Worm (Caenorhabditis elegans) whole organism, L3 larva: Measurements from ENCODE around the gene Y70C5A.3.

ENCODE experiments used
- R02D3.7 ChIP-seq: fragments of 150-350 bp; optimal IDR thresholded peaks from 2 replicates; lab custom pipeline; 2014; ENCODE audit warnings: missing biosample characterization, missing genetic modification characterization
- ZK546.5 ChIP-seq: sonication (generic microtip); optimal IDR thresholded peaks from 2 replicates; lab custom pipeline; 2017; ENCODE audit warnings: missing biosample characterization, missing genetic modification characterization
- aly-2 ChIP-seq: fragments of 150-350 bp; optimal IDR thresholded peaks from 2 replicates; lab custom pipeline; 2014; ENCODE audit warnings: missing biosample characterization, missing genetic modification characterization
- ama-1 ChIP-seq: fragments of 150-350 bp; optimal IDR thresholded peaks from 2 replicates; lab custom pipeline; 2018
- ceh-82 ChIP-seq: fragments of 150-350 bp; optimal IDR thresholded peaks from 2 replicates; lab custom pipeline; 2014; ENCODE audit warnings: missing biosample characterization, missing genetic modification characterization
- ceh-9 ChIP-seq: sonication (generic microtip); optimal IDR thresholded peaks from 2 replicates; lab custom pipeline; 2018; ENCODE audit warnings: missing biosample characterization, missing genetic modification characterization
- egl-27 ChIP-seq: sonication (generic microtip); optimal IDR thresholded peaks from 4 replicates; lab custom pipeline; 2017; ENCODE audit warnings: missing biosample characterization, missing genetic modification reagents, missing genetic modification characterization
- egl-5 ChIP-seq: fragments of 150-350 bp; optimal IDR thresholded peaks from 2 replicates; lab custom pipeline; 2017; ENCODE audit warnings: missing biosample characterization, missing genetic modification reagents, missing genetic modification characterization, inconsistent platforms
- elt-1 ChIP-seq: fragments of 150-350 bp; optimal IDR thresholded peaks from 2 replicates; lab custom pipeline; 2014; ENCODE audit warnings: missing biosample characterization, missing genetic modification characterization
- elt-2 ChIP-seq: sonication (generic microtip); optimal IDR thresholded peaks from 2 replicates; lab custom pipeline; 2016; ENCODE audit warnings: missing genetic modification reagents, mild to moderate bottlenecking, missing genetic modification characterization, missing compliant biosample characterization
- elt-3 ChIP-seq, 3 experiments: fragments of 150-350 bp in 1 of 3; sonication (generic microtip) in 2 of 3; optimal IDR thresholded peaks; 2 replicates in 2 of 3; 4 replicates in 1 of 3; lab custom pipeline; 2014 to 2017; ENCODE audit warnings: missing biosample characterization in 3 of 3, missing genetic modification characterization in 3 of 3
- eor-1 ChIP-seq, 2 experiments: fragments of 150-350 bp; optimal IDR thresholded peaks; 2 replicates each; lab custom pipeline; 2014 to 2018; ENCODE audit warnings: missing biosample characterization in 2 of 2, missing genetic modification characterization in 2 of 2
- fkh-10 ChIP-seq: sonication (generic microtip); optimal IDR thresholded peaks from 2 replicates; lab custom pipeline; 2017; ENCODE audit warnings: missing biosample characterization, missing genetic modification reagents, missing genetic modification characterization
- fkh-2 ChIP-seq: fragments of 150-350 bp; optimal IDR thresholded peaks from 2 replicates; lab custom pipeline; 2014; ENCODE audit warnings: missing biosample characterization, missing genetic modification reagents, missing genetic modification characterization
- fos-1 ChIP-seq: fragments of 150-350 bp; optimal IDR thresholded peaks from 2 replicates; lab custom pipeline; 2014; ENCODE audit warnings: missing biosample characterization, missing genetic modification characterization
- jun-1 ChIP-seq: fragments of 150-350 bp; optimal IDR thresholded peaks from 2 replicates; lab custom pipeline; 2014; ENCODE audit warnings: missing biosample characterization, missing genetic modification reagents, missing genetic modification characterization
- lin-39 ChIP-seq: fragments of 150-350 bp; optimal IDR thresholded peaks from 2 replicates; lab custom pipeline; 2018; ENCODE audit warnings: missing biosample characterization, missing genetic modification reagents, missing genetic modification characterization
- mdl-1 ChIP-seq: fragments of 150-350 bp; optimal IDR thresholded peaks from 2 replicates; lab custom pipeline; 2014; ENCODE audit warnings: missing biosample characterization, missing genetic modification characterization
- mml-1 ChIP-seq: fragments of 150-350 bp; sonication (generic microtip); optimal IDR thresholded peaks from 3 replicates; lab custom pipeline; 2014; ENCODE audit warnings: missing biosample characterization, missing genetic modification characterization
- nhr-11 ChIP-seq: fragments of 150-350 bp; optimal IDR thresholded peaks from 2 replicates; lab custom pipeline; 2014; ENCODE audit warnings: missing biosample characterization, missing genetic modification characterization
- nhr-12 ChIP-seq: fragments of 150-350 bp; optimal IDR thresholded peaks from 2 replicates; lab custom pipeline; 2014; ENCODE audit warnings: missing biosample characterization, missing genetic modification characterization
- nhr-23 ChIP-seq: fragments of 150-350 bp; optimal IDR thresholded peaks from 2 replicates; lab custom pipeline; 2014; ENCODE audit warnings: missing biosample characterization, missing genetic modification reagents, missing genetic modification characterization
- nhr-237 ChIP-seq: fragments of 150-350 bp; optimal IDR thresholded peaks from 2 replicates; lab custom pipeline; 2014; ENCODE audit warnings: missing biosample characterization, missing genetic modification characterization
- nhr-25 ChIP-seq: sonication (generic microtip); optimal IDR thresholded peaks from 2 replicates; lab custom pipeline; 2017; ENCODE audit warnings: missing biosample characterization, missing genetic modification characterization
- nhr-67 ChIP-seq: fragments of 150-350 bp; optimal IDR thresholded peaks from 2 replicates; lab custom pipeline; 2014; ENCODE audit warnings: missing biosample characterization, missing genetic modification characterization
- pha-4 ChIP-seq: fragments of 150-350 bp; optimal IDR thresholded peaks from 2 replicates; lab custom pipeline; 2014; ENCODE audit warnings: missing biosample characterization, missing genetic modification reagents, missing genetic modification characterization
- pqm-1 ChIP-seq: fragments of 150-350 bp; optimal IDR thresholded peaks from 2 replicates; lab custom pipeline; 2017; ENCODE audit warnings: missing biosample characterization, missing genetic modification characterization, inconsistent platforms
- sea-2 ChIP-seq: fragments of 150-350 bp; sonication (generic microtip); optimal IDR thresholded peaks from 4 replicates; lab custom pipeline; 2014; ENCODE audit warnings: missing biosample characterization, missing genetic modification reagents, missing genetic modification characterization
- skn-1 ChIP-seq: fragments of 150-350 bp; optimal IDR thresholded peaks from 2 replicates; lab custom pipeline; 2014; ENCODE audit warnings: missing biosample characterization, missing genetic modification characterization
- snpc-4 ChIP-seq: fragments of 150-350 bp; optimal IDR thresholded peaks from 2 replicates; lab custom pipeline; 2014; ENCODE audit warnings: missing biosample characterization, missing genetic modification characterization
- tbx-2 ChIP-seq: sonication (generic microtip); optimal IDR thresholded peaks from 2 replicates; lab custom pipeline; 2016; ENCODE audit warnings: mild to moderate bottlenecking, missing genetic modification characterization, missing compliant biosample characterization
- unc-39 ChIP-seq: sonication (generic microtip); optimal IDR thresholded peaks from 4 replicates; lab custom pipeline; 2017; ENCODE audit warnings: missing biosample characterization, missing genetic modification characterization
- unc-62 ChIP-seq: fragments of 150-350 bp; sonication (generic microtip); optimal IDR thresholded peaks from 4 replicates; lab custom pipeline; 2014; ENCODE audit warnings: missing biosample characterization, missing genetic modification reagents, missing genetic modification characterization
- zag-1 ChIP-seq: fragments of 150-350 bp; optimal IDR thresholded peaks from 2 replicates; lab custom pipeline; 2014; ENCODE audit warnings: missing biosample characterization, missing genetic modification characterization
- ztf-4 ChIP-seq: fragments of 150-350 bp; optimal IDR thresholded peaks from 2 replicates; lab custom pipeline; 2014; ENCODE audit warnings: missing biosample characterization, missing genetic modification characterization

The Y70C5A.3 gene

ce11 chrV:16635911-16636310, 15.2 kb upstream of the Y70C5A.3 start, which contains the start of gene mltn-11:
Gene mltn-11, plus strand, starts transcription at chrV:16636186.
- TF ChIP-seq elt-2 (tag; lab: Kevin White, UChicago) (peak; percentile 28), egl-5 (no peak)

ce11 chrV:16629600-16629999, 8.9 kb upstream of the Y70C5A.3 start, which contains the start of gene srd-21:
Gene srd-21, plus strand, starts transcription at chrV:16629900.
- TF ChIP-seq nhr-237 (tag; lab: Kevin White, UChicago) (no peak), egl-5 (no peak), unc-39 (no peak), elt-3 (tag; optimal IDR thresholded peaks at IDR 0.05; lab: Kevin White, UChicago) (no peak), egl-27 (no peak), tbx-2 (no peak), snpc-4 (no peak), ceh-82 (tag; lab: Kevin White, UChicago) (no peak), elt-2 (tag; lab: Kevin White, UChicago) (no peak), elt-1 (tag; lab: Kevin White, UChicago) (no peak), pha-4 (no peak), ZK546.5 (tag; lab: Kevin White, UChicago) (no peak), mdl-1 (tag; lab: Kevin White, UChicago) (no peak), nhr-12 (no peak), lin-39 (tag; lab: Kevin White, UChicago) (no peak), fkh-10 (GFP tag; lab: Kevin White, UChicago) (no peak)

DNA sequence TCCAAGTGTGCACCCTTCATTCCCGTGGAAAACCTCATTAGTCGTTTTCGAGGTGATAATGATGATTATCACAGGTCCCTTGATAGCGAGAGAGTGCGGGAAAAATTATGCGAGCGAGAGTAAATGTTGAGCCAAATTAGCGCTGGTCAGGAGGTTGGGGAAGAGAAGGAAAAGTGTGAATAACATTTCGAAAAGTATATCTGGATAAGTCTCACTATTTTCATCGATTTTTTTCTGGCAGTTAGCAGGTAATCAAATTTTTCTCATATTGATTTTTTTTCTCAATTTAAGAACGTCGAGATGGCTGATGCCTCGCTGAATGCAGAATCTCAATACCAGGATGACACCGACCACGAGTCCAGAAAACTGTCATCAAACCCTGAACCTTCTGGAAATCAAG, 8.3 kb upstream of the Y70C5A.3 start, which contains the start of gene W06G6.2:
Gene W06G6.2 (plus strand): TSS at position 301 of the 400 bp plus-strand sequence.
- no peak for TF ChIP-seq elt-2 (tag; lab: Kevin White, UChicago)
- TF ChIP-seq nhr-237 (tag; lab: Kevin White, UChicago) = no peak

DNA sequence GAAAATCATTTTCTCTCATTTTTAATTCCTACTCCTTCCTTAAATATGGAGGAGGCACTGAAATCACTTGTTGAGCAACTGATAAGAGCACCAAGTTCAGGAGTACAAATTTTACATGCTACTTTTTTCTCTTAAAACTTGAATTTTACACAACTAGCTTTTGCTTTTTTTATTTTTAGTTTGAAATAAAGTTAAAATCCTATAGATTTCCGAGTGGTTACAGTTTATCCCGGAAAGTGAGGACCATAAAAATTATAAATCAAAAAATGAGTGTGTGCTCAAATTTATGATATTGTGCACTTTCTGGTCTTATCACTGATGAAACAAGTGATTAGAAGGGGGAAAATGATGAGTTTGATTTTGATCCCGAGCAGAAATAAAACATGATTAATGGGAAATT, 7.2 kb upstream of the Y70C5A.3 start, which contains the start of gene oac-53:
Gene oac-53 (minus strand): TSS at position 9 of the 400 bp plus-strand sequence.
- TF ChIP-seq nhr-23 (tag; lab: Kevin White, UChicago) (no peak), mml-1 (tag; lab: Kevin White, UChicago) (no peak), pqm-1 (tag; lab: Kevin White, UChicago) (peak; percentile 19), ceh-9 (no peak), fos-1 (tag; lab: Kevin White, UChicago) (no peak), elt-1 (tag; lab: Kevin White, UChicago) (no peak), ztf-4 (tag; lab: Kevin White, UChicago) (no peak), ama-1 (lab: Kevin White, UChicago) (no peak), R02D3.7 (tag; lab: Kevin White, UChicago) (no peak), unc-62 (no peak), elt-2 (tag; lab: Kevin White, UChicago) (peak; percentile 73), jun-1 (no peak)
- TF ChIP-seq, all 47 proteins: peak for 2

DNA sequence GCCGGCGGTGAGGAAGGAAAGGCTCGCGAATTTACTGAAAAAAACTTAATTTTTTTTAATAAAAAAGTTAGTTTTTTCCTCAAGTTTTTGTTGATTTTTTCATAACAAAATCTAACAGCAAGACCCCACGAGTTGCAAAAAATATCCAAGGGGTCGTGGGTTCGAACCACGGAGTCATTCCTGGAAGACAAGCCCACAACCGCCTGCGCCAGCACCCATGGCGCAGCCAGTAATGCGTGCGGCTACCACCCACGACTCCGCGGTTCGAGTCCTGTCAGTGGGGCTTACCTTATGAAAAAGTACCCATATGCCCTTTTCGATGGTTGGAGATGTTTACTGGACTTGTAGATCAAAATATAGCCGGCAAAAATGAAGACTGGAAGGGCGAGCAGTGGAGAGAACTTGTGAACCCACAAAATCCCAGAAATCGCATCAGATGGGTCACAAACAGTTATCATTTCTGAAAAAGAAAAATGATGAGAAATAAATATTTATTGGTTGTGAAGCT, 2.1 kb upstream of the Y70C5A.3 start, which contains the start of gene Y70C5A.2:
Gene Y70C5A.2 (minus strand): TSS at position 458 of the 508 bp plus-strand sequence.
- TF ChIP-seq tbx-2 (no peak), elt-3 (tag; optimal IDR thresholded peaks at IDR 0.05; lab: Kevin White, UChicago) (no peak), lin-39 (tag; lab: Kevin White, UChicago) (no peak), skn-1 (no peak)

- TF ChIP-seq elt-2 (tag; lab: Kevin White, UChicago) = peak; percentile 18
- TF ChIP-seq zag-1 (tag; lab: Kevin White, UChicago) = no peak
- no peak for TF ChIP-seq aly-2 (tag; lab: Kevin White, UChicago)
Measured at ce11 chrV:16621894-16622293, 1.2 kb upstream of the Y70C5A.3 start.

DNA sequence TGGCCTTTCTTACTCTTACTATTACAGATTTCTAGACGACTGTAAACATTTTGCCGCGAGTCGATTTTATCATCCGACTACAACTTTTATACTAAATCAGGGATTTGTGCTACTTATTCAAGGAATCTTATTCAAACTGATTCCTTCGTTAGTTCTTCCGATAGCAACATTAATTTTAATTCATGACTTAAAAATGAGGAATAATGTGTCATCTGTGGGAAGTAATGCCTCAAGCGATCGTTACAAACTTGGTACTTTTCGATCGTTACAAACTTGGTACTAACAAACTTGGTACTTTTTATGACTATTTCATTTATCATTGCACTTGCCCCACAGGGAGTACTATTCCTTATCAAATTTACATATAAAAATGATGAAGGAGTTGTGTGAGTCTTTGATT, 3.3 kb downstream of the Y70C5A.3 start, which contains the start of gene Y70C5A.4:
Gene Y70C5A.4 (plus strand): TSS at position 301 of the 400 bp plus-strand sequence.
- TF ChIP-seq zag-1 (tag; lab: Kevin White, UChicago) (no peak), R02D3.7 (tag; lab: Kevin White, UChicago) (no peak), nhr-67 (tag; lab: Kevin White, UChicago) (no peak), fkh-10 (GFP tag; lab: Kevin White, UChicago) (no peak), eor-1 (tag; optimal IDR thresholded peaks at IDR 0.05; lab: Kevin White, UChicago) (no peak), unc-39 (no peak), nhr-11 (tag; lab: Kevin White, UChicago) (no peak), nhr-25 (tag; lab: Kevin White, UChicago) (no peak), unc-62 (no peak), lin-39 (tag; lab: Kevin White, UChicago) (no peak), nhr-23 (tag; lab: Kevin White, UChicago) (no peak), fkh-2 (tag; lab: Kevin White, UChicago) (no peak), sea-2 (GFP tag; lab: Kevin White, UChicago) (no peak), ZK546.5 (tag; lab: Kevin White, UChicago) (no peak), ceh-82 (tag; lab: Kevin White, UChicago) (no peak), mml-1 (tag; lab: Kevin White, UChicago) (no peak), pqm-1 (tag; lab: Kevin White, UChicago) (no peak), ceh-9 (no peak), mdl-1 (tag; lab: Kevin White, UChicago) (no peak)
